Fruit fly (Drosophila melanogaster) whole organism, embryonic: Measurements from ENCODE around the gene CG43052.

Experiments
- CG12071 ChIP-seq: fragments of 200-800 bp; sonication (Bioruptor generic); optimal IDR thresholded peaks from 3 replicates; lab custom pipeline; 2018; ENCODE audit warnings: missing biosample characterization, mild to moderate bottlenecking, missing genetic modification characterization
- CG13624 ChIP-seq: fragments of 200-800 bp; sonication (Bioruptor generic); optimal IDR thresholded peaks from 2 replicates; lab custom pipeline; 2016; ENCODE audit warnings: missing biosample characterization, missing genetic modification characterization
- CG18262 ChIP-seq: fragments of 200-800 bp; optimal IDR thresholded peaks from 3 replicates; lab custom pipeline; 2019; ENCODE audit warnings: missing biosample characterization, mild to moderate bottlenecking, missing genetic modification characterization, moderate library complexity
- Chrac-16 ChIP-seq: fragments of 200-800 bp; sonication (Bioruptor generic); optimal IDR thresholded peaks from 3 replicates; lab custom pipeline; 2016; ENCODE audit warnings: missing biosample characterization, missing genetic modification characterization
- E2f2 ChIP-seq: fragments of 200-800 bp; sonication (Bioruptor generic); IDR thresholded peaks from 2 replicates; pipeline ENCODE4 v1.3.6; 2022; ENCODE audit warnings: missing biosample characterization, missing genetic modification characterization
- ERR ChIP-seq: fragments of 200-800 bp; sonication (Bioruptor generic); optimal IDR thresholded peaks from 2 replicates; lab custom pipeline; 2016; ENCODE audit warnings: missing biosample characterization, missing genetic modification characterization
- disco-r ChIP-seq: fragments of 200-800 bp; sonication (Bioruptor generic); optimal IDR thresholded peaks from 2 replicates; lab custom pipeline; 2016; ENCODE audit warnings: missing biosample characterization, missing genetic modification characterization
- dysf ChIP-seq: fragments of 200-800 bp; sonication (Bioruptor generic); IDR thresholded peaks from 3 replicates; pipeline ENCODE4 v1.3.6; 2022; ENCODE audit warnings: missing biosample characterization, missing genetic modification characterization
- exex ChIP-seq: fragments of 200-800 bp; sonication (Bioruptor generic); optimal IDR thresholded peaks from 4 replicates; lab custom pipeline; 2018; ENCODE audit warnings: missing biosample characterization, mild to moderate bottlenecking, missing genetic modification characterization, moderate library complexity
- knrl ChIP-seq: fragments of 200-800 bp; sonication (Bioruptor generic); IDR thresholded peaks from 3 replicates; pipeline ENCODE4 v1.3.6; 2022; ENCODE audit warnings: missing biosample characterization, missing genetic modification characterization; ENCODE audit not compliant: partially characterized antibody
- lmd ChIP-seq: fragments of 200-800 bp; sonication (Bioruptor generic); IDR thresholded peaks from 2 replicates; pipeline ENCODE4 v1.3.6; 2022; ENCODE audit warnings: missing biosample characterization, missing genetic modification characterization
- maf-S ChIP-seq: fragments of 200-800 bp; sonication (Bioruptor generic); optimal IDR thresholded peaks from 2 replicates; lab custom pipeline; 2016; ENCODE audit warnings: missing biosample characterization, missing genetic modification characterization
- slou ChIP-seq: fragments of 200-800 bp; sonication (Bioruptor generic); optimal IDR thresholded peaks from 3 replicates; lab custom pipeline; 2016; ENCODE audit warnings: missing biosample characterization, missing genetic modification characterization
- tap ChIP-seq: fragments of 200-800 bp; optimal IDR thresholded peaks from 3 replicates; lab custom pipeline; 2019; ENCODE audit warnings: missing biosample characterization, mild to moderate bottlenecking, missing genetic modification characterization, moderate library complexity

dm6 chr2L:14356279-14356678, 4.4 kb downstream of the CG43052 start:
- TF ChIP-seq Chrac-16 (GFP tag; lab: Kevin White, UChicago) (no peak), lmd (GFP tag; lab: Robert Waterston, UW) (no peak), CG12071 (GFP tag; lab: Kevin White, UChicago) (no peak), exex (tag; lab: Kevin White, UChicago) (peak; percentile 90), knrl (GFP tag; lab: Robert Waterston, UW) (no peak), E2f2 (GFP tag; lab: Robert Waterston, UW) (no peak), maf-S (GFP tag; lab: Kevin White, UChicago) (no peak), CG18262 (no peak), slou (GFP tag; lab: Kevin White, UChicago) (no peak), CG13624 (GFP tag; lab: Kevin White, UChicago) (no peak), ERR (GFP tag; lab: Kevin White, UChicago) (no peak), disco-r (GFP tag; lab: Kevin White, UChicago) (no peak), tap (tag; lab: Kevin White, UChicago) (no peak), dysf (GFP tag; lab: Robert Waterston, UW) (no peak)
